Worm (Caenorhabditis elegans) whole organism, L2 larva: ENCODE data around the gene C46C2.7.

ENCODE experiments used
- C34F6.9 ChIP-seq: fragments of 150-350 bp; optimal IDR thresholded peaks from 2 replicates; lab custom pipeline; 2014; ENCODE audit warnings: missing biosample characterization, missing genetic modification characterization
- lin-39 ChIP-seq: fragments of 150-350 bp; optimal IDR thresholded peaks from 2 replicates; lab custom pipeline; 2014; ENCODE audit warnings: missing biosample characterization, missing genetic modification reagents, missing genetic modification characterization
- nhr-11 ChIP-seq: fragments of 150-350 bp; optimal IDR thresholded peaks from 2 replicates; lab custom pipeline; 2014; ENCODE audit warnings: missing biosample characterization, missing genetic modification characterization
- nhr-77 ChIP-seq: fragments of 150-350 bp; optimal IDR thresholded peaks from 2 replicates; lab custom pipeline; 2014; ENCODE audit warnings: missing biosample characterization, missing genetic modification characterization
- unc-55 ChIP-seq: fragments of 150-350 bp; sonication (generic microtip); optimal IDR thresholded peaks from 3 replicates; lab custom pipeline; 2014; ENCODE audit warnings: missing biosample characterization, missing genetic modification reagents, missing genetic modification characterization
- unc-62 ChIP-seq: fragments of 150-350 bp; optimal IDR thresholded peaks from 2 replicates; lab custom pipeline; 2014; ENCODE audit warnings: missing biosample characterization, missing genetic modification reagents, missing genetic modification characterization
- ztf-11 ChIP-seq: sonication (generic microtip); optimal IDR thresholded peaks from 2 replicates; lab custom pipeline; 2017; ENCODE audit warnings: missing biosample characterization, missing genetic modification characterization

DNA sequence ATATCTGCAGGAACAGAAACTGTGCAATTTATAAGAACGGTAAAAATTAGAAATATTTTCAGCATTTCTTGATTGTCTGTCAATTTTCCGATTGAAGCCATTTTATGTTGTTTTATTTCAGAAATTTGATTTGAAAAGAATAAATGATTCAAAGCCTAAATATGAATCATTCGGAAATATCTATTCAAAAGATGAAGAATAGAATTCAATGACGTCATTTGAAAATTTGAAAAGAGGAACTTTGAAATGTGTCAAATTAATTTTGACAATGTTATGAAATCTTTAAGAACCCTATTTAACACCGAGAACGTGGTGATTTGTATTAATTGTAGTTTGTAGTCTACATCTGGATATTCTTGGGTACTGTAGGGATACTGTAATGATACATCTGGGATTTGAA lies 2.1 kb upstream of the C46C2.7 start, which contains the start of gene C46C2.5:
- TF ChIP-seq unc-55 (GFP tag; lab: Kevin White, UChicago) = no peak
- TF ChIP-seq nhr-11 = no peak
- no peak for TF ChIP-seq nhr-77 (tag; lab: Kevin White, UChicago)
- TF ChIP-seq C34F6.9 (tag; lab: Kevin White, UChicago) = no peak
- TF ChIP-seq ztf-11 = no peak
- TF ChIP-seq unc-62 (GFP tag; lab: Kevin White, UChicago) = no peak
- TF ChIP-seq lin-39 = no peak
